Fruit fly (Drosophila melanogaster) whole organism, wandering third instar larva: Measurements from ENCODE around the gene CG12783.

Experiments
- Abd-B ChIP-seq: fragments of >200 bp; optimal IDR thresholded peaks from 2 replicates; lab custom pipeline; 2017; ENCODE audit warnings: missing biosample characterization, missing genetic modification characterization
- CG32264 ChIP-seq: fragments of 200-800 bp; sonication (Bioruptor generic); optimal IDR thresholded peaks from 2 replicates; lab custom pipeline; 2016; ENCODE audit warnings: missing biosample characterization, missing genetic modification characterization
- CG9705 ChIP-seq: fragments of 200-800 bp; sonication (Bioruptor generic); optimal IDR thresholded peaks from 2 replicates; lab custom pipeline; 2018; ENCODE audit warnings: missing biosample characterization, mild to moderate bottlenecking, missing genetic modification characterization
- CrebA ChIP-seq: fragments of 200-800 bp; sonication (Bioruptor generic); optimal IDR thresholded peaks from 2 replicates; lab custom pipeline; 2016; ENCODE audit warnings: missing biosample characterization, mild to moderate bottlenecking, missing genetic modification characterization, borderline replicate concordance
- Dfd ChIP-seq: fragments of >200 bp; optimal IDR thresholded peaks from 2 replicates; lab custom pipeline; 2017; ENCODE audit warnings: missing biosample characterization, missing genetic modification characterization
- Dif ChIP-seq: fragments of 200-275, 200-300 bp; sonication (Bioruptor generic); optimal IDR thresholded peaks from 2 replicates; lab custom pipeline; 2018; ENCODE audit warnings: missing biosample characterization, missing genetic modification characterization; ENCODE audit not compliant: partially characterized antibody
- GATAd ChIP-seq: sonication (Bioruptor generic); optimal IDR thresholded peaks from 2 replicates; lab custom pipeline; 2016; ENCODE audit warnings: missing biosample characterization, missing genetic modification characterization
- Hr78 ChIP-seq: fragments of >200 bp; optimal IDR thresholded peaks from 2 replicates; lab custom pipeline; 2017; ENCODE audit warnings: missing biosample characterization, missing genetic modification characterization
- Hr83 ChIP-seq: fragments of 200-300 bp; sonication (Bioruptor generic); optimal IDR thresholded peaks from 2 replicates; lab custom pipeline; 2016; ENCODE audit warnings: missing biosample characterization, mild to moderate bottlenecking, missing genetic modification characterization, moderate library complexity; ENCODE audit not compliant: poor library complexity, severe bottlenecking
- Jra ChIP-seq: sonication (Bioruptor generic); optimal IDR thresholded peaks from 2 replicates; lab custom pipeline; 2016; ENCODE audit warnings: missing biosample characterization, missing genetic modification characterization
- Mio ChIP-seq: sonication (Bioruptor generic); optimal IDR thresholded peaks from 2 replicates; lab custom pipeline; 2016; ENCODE audit warnings: missing biosample characterization, missing genetic modification characterization
- Myc ChIP-seq: fragments of >200 bp; optimal IDR thresholded peaks from 2 replicates; lab custom pipeline; 2017
- N ChIP-seq: fragments of >200 bp; optimal IDR thresholded peaks from 2 replicates; lab custom pipeline; 2018; ENCODE audit warnings: missing biosample characterization, missing external identifiers, missing genetic modification characterization
- Sp1 ChIP-seq: fragments of 200-800 bp; sonication (Bioruptor generic); optimal IDR thresholded peaks from 3 replicates; lab custom pipeline; 2019; ENCODE audit warnings: missing biosample characterization, mild to moderate bottlenecking, missing genetic modification characterization, moderate library complexity
- Vsx2 ChIP-seq: fragments of 200-300, 225-300 bp; sonication (Bioruptor generic); optimal IDR thresholded peaks from 2 replicates; lab custom pipeline; 2018; ENCODE audit warnings: missing biosample characterization, missing genetic modification characterization; ENCODE audit not compliant: partially characterized antibody
- br ChIP-seq: fragments of 200-800 bp; sonication (Bioruptor generic); optimal IDR thresholded peaks from 2 replicates; lab custom pipeline; 2016; ENCODE audit warnings: missing biosample characterization, missing genetic modification characterization
- brk ChIP-seq: fragments of 200-800 bp; sonication (Bioruptor generic); optimal IDR thresholded peaks from 2 replicates; lab custom pipeline; 2016; ENCODE audit warnings: missing biosample characterization, mild to moderate bottlenecking, missing genetic modification characterization
- dl ChIP-seq, 2 experiments: fragments of 175-275, 200-275 bp in 1 of 2; fragments of 200-275 bp in 1 of 2; sonication (Bioruptor generic); optimal IDR thresholded peaks; lab custom pipeline; 2018; ENCODE audit warnings: mild to moderate bottlenecking in 2 of 2, missing biosample characterization in 2 of 2, missing genetic modification characterization in 2 of 2, moderate library complexity in 2 of 2; ENCODE audit not compliant: partially characterized antibody in 2 of 2, insufficient read depth in 1 of 2
- dmrt93B ChIP-seq: fragments of 200-800 bp; sonication (Bioruptor generic); optimal IDR thresholded peaks from 2 replicates; lab custom pipeline; 2018; ENCODE audit warnings: missing biosample characterization, mild to moderate bottlenecking, missing genetic modification characterization
- dsf ChIP-seq: sonication (Bioruptor generic); optimal IDR thresholded peaks from 2 replicates; lab custom pipeline; 2016; ENCODE audit warnings: missing biosample characterization, missing genetic modification characterization, borderline replicate concordance
- ey ChIP-seq: fragments of 200-800 bp; sonication (Bioruptor generic); optimal IDR thresholded peaks from 2 replicates; lab custom pipeline; 2016; ENCODE audit warnings: missing biosample characterization, missing genetic modification characterization
- foxo ChIP-seq, 2 experiments: fragments of 200-800 bp; sonication (Bioruptor generic); optimal IDR thresholded peaks; 2 replicates in 1 of 2; 3 replicates in 1 of 2; lab custom pipeline; 2016 to 2017; ENCODE audit warnings: missing biosample characterization in 2 of 2, missing genetic modification characterization in 2 of 2
- h ChIP-seq: fragments of 200-800 bp; sonication (Bioruptor generic); optimal IDR thresholded peaks from 3 replicates; lab custom pipeline; 2016; ENCODE audit warnings: missing biosample characterization, mild to moderate bottlenecking, missing genetic modification characterization
- jim ChIP-seq: fragments of 175-275, 200-325 bp; sonication (Bioruptor generic); optimal IDR thresholded peaks from 2 replicates; lab custom pipeline; 2016; ENCODE audit warnings: missing biosample characterization, mild to moderate bottlenecking, missing genetic modification characterization
- pan ChIP-seq: fragments of >200 bp; optimal IDR thresholded peaks from 2 replicates; lab custom pipeline; 2017
- psq ChIP-seq: fragments of 200-800 bp; sonication (Bioruptor generic); optimal IDR thresholded peaks from 3 replicates; lab custom pipeline; 2017; ENCODE audit warnings: missing biosample characterization, mild to moderate bottlenecking, missing genetic modification characterization, moderate library complexity
- rgr ChIP-seq: fragments of 200-800 bp; sonication (Bioruptor generic); optimal IDR thresholded peaks from 3 replicates; lab custom pipeline; 2016; ENCODE audit warnings: missing biosample characterization, mild to moderate bottlenecking, missing genetic modification characterization
- sage ChIP-seq: fragments of 200-800 bp; sonication (Bioruptor generic); optimal IDR thresholded peaks from 2 replicates; lab custom pipeline; 2016; ENCODE audit warnings: missing biosample characterization, mild to moderate bottlenecking, missing genetic modification characterization
- sv ChIP-seq: fragments of 200-800 bp; sonication (Bioruptor generic); optimal IDR thresholded peaks from 3 replicates; lab custom pipeline; 2016; ENCODE audit warnings: missing biosample characterization, missing genetic modification characterization
- tai ChIP-seq: sonication (Bioruptor generic); optimal IDR thresholded peaks from 2 replicates; lab custom pipeline; 2016; ENCODE audit warnings: missing biosample characterization, missing genetic modification characterization
- usp ChIP-seq: fragments of >200 bp; optimal IDR thresholded peaks from 2 replicates; lab custom pipeline; 2017; ENCODE audit warnings: missing biosample characterization, missing genetic modification characterization
- woc ChIP-seq: sonication (Bioruptor generic); optimal IDR thresholded peaks from 2 replicates; lab custom pipeline; 2016; ENCODE audit warnings: missing biosample characterization, mild to moderate bottlenecking, missing genetic modification characterization

CG12783 gene

DNA sequence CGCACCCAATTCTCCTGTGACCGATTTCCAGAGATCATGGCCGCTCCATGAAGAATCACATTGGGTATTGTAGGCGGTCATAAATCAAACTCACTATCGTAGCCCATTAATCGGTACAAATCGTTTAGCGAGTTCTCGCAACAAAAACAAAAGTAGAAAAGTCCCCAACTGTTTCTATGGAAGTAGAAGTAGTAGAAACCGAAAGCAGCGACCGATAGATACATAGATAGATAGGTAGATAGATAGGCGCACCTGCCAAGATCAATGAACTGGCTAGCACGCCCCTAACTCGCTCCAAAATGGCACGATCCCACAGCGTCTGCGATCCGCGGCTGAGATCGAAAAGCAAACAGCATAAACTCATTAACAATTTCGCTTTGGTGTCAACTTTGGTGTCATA, 12.5 kb downstream of the CG12783 start:
- no peak for TF ChIP-seq CrebA (GFP tag; lab: Kevin White, UChicago)
- TF ChIP-seq dl (GFP tag; optimal IDR thresholded peaks at IDR 0.05; lab: Kevin White, UChicago; ENCODE audit: insufficient read depth in 1 of 2, partially characterized antibody in 2 of 2), result no peak
- TF ChIP-seq Myc (lab: Kevin White, UChicago), result no peak
- no peak for TF ChIP-seq br (GFP tag; lab: Kevin White, UChicago)
- TF ChIP-seq h (GFP tag; lab: Kevin White, UChicago), result no peak
- no peak for TF ChIP-seq woc (GFP tag; lab: Kevin White, UChicago)
- no peak for TF ChIP-seq ey (GFP tag; lab: Kevin White, UChicago)
- no peak for TF ChIP-seq Abd-B (GFP tag; lab: Kevin White, UChicago)
- TF ChIP-seq rgr (GFP tag; lab: Kevin White, UChicago), result no peak
- TF ChIP-seq dsf (GFP tag; lab: Kevin White, UChicago), result no peak
- TF ChIP-seq GATAd (GFP tag; lab: Kevin White, UChicago), result no peak
- no peak for TF ChIP-seq Dfd (GFP tag; lab: Kevin White, UChicago)
- TF ChIP-seq sage, result no peak
- no peak for TF ChIP-seq brk (GFP tag; lab: Kevin White, UChicago)
- no peak for TF ChIP-seq Hr83 (GFP tag; lab: Kevin White, UChicago)
- TF ChIP-seq Sp1, result no peak
- TF ChIP-seq tai, result no peak
- no peak for TF ChIP-seq dmrt93B (GFP tag; lab: Kevin White, UChicago)

DNA sequence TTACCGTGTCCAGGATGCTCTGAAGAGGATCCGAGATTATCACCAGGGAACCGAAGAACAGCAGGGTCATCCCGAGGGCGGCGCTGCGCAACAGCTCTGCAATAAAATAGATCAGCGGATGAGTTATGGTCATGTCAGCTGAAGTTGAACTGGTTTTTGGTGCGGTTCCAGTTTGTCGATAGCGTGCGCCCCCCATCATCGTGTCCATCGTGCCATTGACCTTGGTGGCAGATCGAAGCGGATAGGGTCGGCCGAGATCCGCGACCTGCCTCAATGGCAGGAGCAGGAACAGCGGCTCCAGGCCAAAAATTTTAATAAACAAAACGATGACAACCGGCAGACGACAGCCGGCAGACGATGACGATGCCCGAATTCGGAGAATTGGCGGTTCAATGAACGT, 13.6 kb downstream of the CG12783 start:
- TF ChIP-seq CG32264, result no peak
- TF ChIP-seq Vsx2 (GFP tag; lab: Kevin White, UChicago), result no peak
- TF ChIP-seq dl (GFP tag; optimal IDR thresholded peaks at IDR 0.05; lab: Kevin White, UChicago; ENCODE audit: insufficient read depth in 1 of 2, partially characterized antibody in 2 of 2), result no peak
- TF ChIP-seq Jra, result no peak
- no peak for TF ChIP-seq dmrt93B (GFP tag; lab: Kevin White, UChicago)
- no peak for TF ChIP-seq woc (GFP tag; lab: Kevin White, UChicago)

- TF ChIP-seq usp (GFP tag; lab: Kevin White, UChicago) (no peak), psq (GFP tag; lab: Kevin White, UChicago) (no peak), sage (no peak), CG9705 (GFP tag; lab: Kevin White, UChicago) (no peak), N (GFP tag; lab: Kevin White, UChicago) (no peak), tai (no peak), sv (GFP tag; lab: Kevin White, UChicago) (no peak), jim (GFP tag; lab: Kevin White, UChicago) (no peak), GATAd (GFP tag; lab: Kevin White, UChicago) (no peak), Mio (GFP tag; lab: Kevin White, UChicago) (no peak), Hr83 (GFP tag; lab: Kevin White, UChicago) (no peak), Dif (GFP tag; lab: Kevin White, UChicago) (no peak), Sp1 (no peak), brk (GFP tag; lab: Kevin White, UChicago) (no peak), br (GFP tag; lab: Kevin White, UChicago) (no peak), Dfd (GFP tag; lab: Kevin White, UChicago) (no peak)
Measured at dm6 chr3R:16594961-16595360, 18.2 kb downstream of the CG12783 start.

DNA sequence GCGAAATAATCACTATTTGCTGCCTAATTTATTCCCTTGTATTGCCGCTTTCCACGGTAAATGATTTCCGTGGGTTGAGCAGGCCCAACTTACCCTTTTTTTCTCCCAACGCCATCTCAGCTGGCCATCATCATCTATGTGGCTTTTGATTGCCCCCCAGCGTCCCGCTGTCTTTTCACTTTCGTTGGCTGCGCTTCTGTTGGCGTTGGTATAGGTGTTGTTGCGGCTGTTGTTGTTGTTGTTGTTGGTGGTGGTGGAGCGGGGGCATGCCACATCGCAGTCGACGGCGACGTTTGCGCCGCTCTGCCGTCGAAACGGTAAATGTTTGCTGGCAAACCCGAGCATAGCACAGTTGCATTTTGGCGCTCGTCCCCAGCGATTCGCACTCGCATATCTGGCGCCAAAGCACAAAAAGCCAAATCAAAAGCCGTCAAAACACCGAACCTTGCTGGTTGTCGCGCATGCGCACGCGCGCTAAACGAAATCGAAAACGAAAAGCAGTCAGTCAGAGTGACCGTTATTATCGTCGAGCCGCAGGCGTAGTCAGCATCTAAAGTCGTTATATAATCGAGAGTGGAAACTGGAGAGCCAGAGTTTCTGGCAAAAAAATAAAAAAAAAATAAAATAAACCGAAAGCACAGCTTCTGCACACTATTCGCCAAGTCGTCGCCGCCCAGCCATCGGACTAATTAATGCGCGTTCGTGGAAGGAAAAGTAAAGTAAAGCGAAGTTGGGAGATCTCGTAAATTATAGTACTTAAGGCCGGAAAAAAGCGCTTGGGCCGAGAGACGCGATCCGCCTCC, 18.9 kb downstream of the CG12783 start, which contains the start of gene CG14892:
TSS of gene CG14892 (plus strand) at position 359 of the 803 bp plus-strand sequence.
- TF ChIP-seq pan (lab: Kevin White, UChicago), result peak; percentile 11
- TF ChIP-seq Dfd (GFP tag; lab: Kevin White, UChicago), result no peak

dm6 chr3R:16591407-16591806, 21.8 kb downstream of the CG12783 start:
- peak; percentile 73 for TF ChIP-seq Dfd (GFP tag; lab: Kevin White, UChicago)
- no peak for TF ChIP-seq foxo (GFP tag; optimal IDR thresholded peaks at IDR 0.05; lab: Kevin White, UChicago)
- no peak for TF ChIP-seq Hr78 (GFP tag; lab: Kevin White, UChicago)
